Worm (Caenorhabditis elegans) whole organism, late embryonic: Measurements from ENCODE around the gene unc-39.

Experiments
- ama-1 ChIP-seq: fragments of 150-350 bp; optimal IDR thresholded peaks from 2 replicates; lab custom pipeline; 2014
- elt-2 ChIP-seq: sonication (generic microtip); optimal IDR thresholded peaks from 2 replicates; lab custom pipeline; 2016; ENCODE audit warnings: missing genetic modification reagents, missing genetic modification characterization, missing compliant biosample characterization
- fax-1 ChIP-seq: sonication (generic microtip); optimal IDR thresholded peaks from 2 replicates; lab custom pipeline; 2016; ENCODE audit warnings: missing genotype, missing genetic modification characterization, missing compliant biosample characterization
- fkh-6 ChIP-seq: sonication (generic microtip); optimal IDR thresholded peaks from 2 replicates; lab custom pipeline; 2016; ENCODE audit warnings: missing genetic modification characterization, missing compliant biosample characterization
- lim-6 ChIP-seq: sonication (generic microtip); optimal IDR thresholded peaks from 2 replicates; lab custom pipeline; 2016; ENCODE audit warnings: missing genetic modification characterization, missing compliant biosample characterization
- npax-4 ChIP-seq: sonication (generic microtip); optimal IDR thresholded peaks from 2 replicates; lab custom pipeline; 2016; ENCODE audit warnings: missing genetic modification characterization, missing compliant biosample characterization

DNA sequence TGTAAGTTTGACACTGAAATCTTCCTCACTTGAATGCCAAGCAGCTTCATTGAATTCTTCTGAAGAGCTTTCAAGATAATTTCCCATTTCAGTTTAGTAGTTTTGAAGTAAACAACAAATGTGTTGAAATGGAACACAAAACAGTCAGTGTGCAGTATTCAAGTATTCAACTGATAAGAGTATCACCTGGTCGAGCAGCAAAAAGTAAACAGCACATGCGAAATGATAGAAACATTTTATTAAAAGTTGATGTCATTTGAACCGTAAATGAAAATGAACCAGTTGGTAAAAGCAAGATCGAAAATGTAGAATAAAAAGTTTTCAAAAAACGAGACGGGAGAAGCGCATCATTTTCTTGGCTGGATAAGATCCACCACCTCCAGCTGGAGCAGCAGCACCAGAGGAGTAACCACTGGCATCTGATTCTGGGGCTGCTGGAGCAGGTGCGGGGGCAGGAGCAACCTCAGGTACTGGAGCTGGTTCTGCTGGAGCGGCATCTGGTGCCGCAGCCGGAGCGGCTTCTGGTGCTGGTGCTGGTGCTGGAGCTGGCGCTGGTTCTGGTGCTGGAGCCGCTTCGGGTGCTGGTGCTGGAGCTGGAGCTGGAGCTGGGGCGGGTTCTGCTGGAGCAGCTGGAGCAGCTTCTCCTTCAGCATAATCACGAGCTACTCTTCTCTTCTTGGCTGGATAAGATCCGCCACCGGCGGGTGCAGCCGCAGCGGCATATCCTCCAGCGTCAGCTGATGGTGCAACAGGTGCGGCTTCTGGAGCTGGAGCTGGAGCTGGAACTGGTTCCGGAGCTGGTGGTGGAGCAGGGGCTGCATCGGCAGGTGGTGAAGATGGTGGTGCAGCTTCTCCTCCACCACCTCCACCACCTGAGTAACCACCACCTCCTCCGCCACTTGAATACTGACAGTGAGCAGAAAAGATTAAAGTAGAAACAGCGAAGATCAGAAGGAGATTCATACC lies 48.1 kb upstream of the unc-39 start, which contains the start of the genes F47B8.4 and F47B8.18:
- TF ChIP-seq ama-1 (lab: Kevin White, UChicago) (no peak), lim-6 (tag; lab: Kevin White, UChicago) (no peak), npax-4 (tag; lab: Kevin White, UChicago) (no peak), fax-1 (tag; lab: Kevin White, UChicago) (no peak), fkh-6 (tag; lab: Kevin White, UChicago) (no peak), elt-2 (tag; lab: Kevin White, UChicago) (no peak)
